Fruit fly (Drosophila melanogaster) whole organism, embryonic: ENCODE results near the gene CG4653.

Experiments used
- Abd-B ChIP-seq: fragments of 200-800 bp; sonication (Bioruptor generic); optimal IDR thresholded peaks from 2 replicates; lab custom pipeline; 2018; ENCODE audit warnings: missing biosample characterization, mild to moderate bottlenecking, missing genetic modification characterization, moderate library complexity
- Atf-2 ChIP-seq: fragments of 200-800 bp; sonication (Bioruptor generic); optimal IDR thresholded peaks from 2 replicates; lab custom pipeline; 2016; ENCODE audit warnings: missing biosample characterization, missing genetic modification characterization
- BEAF-32 ChIP-seq: fragments of 200-800 bp; sonication (Bioruptor generic); optimal IDR thresholded peaks from 3 replicates; lab custom pipeline; 2017; ENCODE audit warnings: missing biosample characterization, missing genetic modification characterization, mild to moderate bottlenecking, moderate library complexity, missing genetic modification reagents
- CG10462 ChIP-seq: fragments of 200-800 bp; sonication (Bioruptor generic); optimal IDR thresholded peaks from 2 replicates; lab custom pipeline; 2016; ENCODE audit warnings: missing biosample characterization, missing genetic modification characterization
- CG10565 ChIP-seq: fragments of 200-800 bp; sonication (Bioruptor generic); optimal IDR thresholded peaks from 3 replicates; lab custom pipeline; 2016; ENCODE audit warnings: missing biosample characterization, mild to moderate bottlenecking, missing genetic modification characterization
- CG11093 ChIP-seq: fragments of 200-800 bp; sonication (Bioruptor generic); IDR thresholded peaks from 3 replicates; pipeline ENCODE4 v1.3.6; 2022; ENCODE audit warnings: missing biosample characterization, missing genetic modification characterization
- CG11695 ChIP-seq: fragments of 200-800 bp; sonication (Bioruptor generic); IDR thresholded peaks from 3 replicates; pipeline ENCODE4 v1.3.6; 2022; ENCODE audit warnings: missing biosample characterization, missing genetic modification characterization
- CG12659 ChIP-seq: fragments of 200-800 bp; sonication (Bioruptor generic); optimal IDR thresholded peaks from 3 replicates; lab custom pipeline; 2017; ENCODE audit warnings: mild to moderate bottlenecking, missing biosample characterization, missing genetic modification reagents, missing genetic modification characterization
- CG14667 ChIP-seq: fragments of 200-800 bp; sonication (Bioruptor generic); IDR thresholded peaks from 2 replicates; pipeline ENCODE4 v1.3.6; 2022; ENCODE audit warnings: missing biosample characterization, missing genetic modification characterization
- CG17359 ChIP-seq: fragments of 200-800 bp; sonication (Bioruptor generic); optimal IDR thresholded peaks from 3 replicates; lab custom pipeline; 2018; ENCODE audit warnings: missing biosample characterization, mild to moderate bottlenecking, missing genetic modification characterization, moderate library complexity
- CG2129 ChIP-seq: fragments of 200-800 bp; sonication (Bioruptor generic); IDR thresholded peaks from 2 replicates; pipeline ENCODE4 v1.3.6; 2022; ENCODE audit warnings: missing biosample characterization, missing genetic modification characterization; ENCODE audit not compliant: partially characterized antibody
- CG2202 ChIP-seq: fragments of 200-800 bp; sonication (Bioruptor generic); optimal IDR thresholded peaks from 2 replicates; lab custom pipeline; 2018; ENCODE audit warnings: missing biosample characterization, mild to moderate bottlenecking, missing genetic modification characterization
- CG31365 ChIP-seq: fragments of 200-800 bp; sonication (Bioruptor generic); optimal IDR thresholded peaks from 2 replicates; lab custom pipeline; 2018; ENCODE audit warnings: missing biosample characterization, mild to moderate bottlenecking, missing genetic modification characterization
- CG3407 ChIP-seq: fragments of 200-800 bp; sonication (Bioruptor generic); optimal IDR thresholded peaks from 2 replicates; lab custom pipeline; 2018; ENCODE audit warnings: missing biosample characterization, mild to moderate bottlenecking, missing genetic modification characterization
- CG34376 ChIP-seq: fragments of 200-800 bp; sonication (Bioruptor generic); optimal IDR thresholded peaks from 2 replicates; lab custom pipeline; 2018; ENCODE audit warnings: missing biosample characterization, mild to moderate bottlenecking, missing genetic modification characterization
- CG3838 ChIP-seq: fragments of 200-800 bp; sonication (Bioruptor generic); optimal IDR thresholded peaks from 3 replicates; lab custom pipeline; 2016; ENCODE audit warnings: missing biosample characterization, missing genetic modification characterization
- CG4404 ChIP-seq: fragments of 200-800 bp; sonication (Bioruptor generic); IDR thresholded peaks from 2 replicates; pipeline ENCODE4 v1.3.6; 2022; ENCODE audit warnings: missing biosample characterization, missing genetic modification characterization
- CG6854 ChIP-seq: fragments of 200-800 bp; sonication (Bioruptor generic); optimal IDR thresholded peaks from 3 replicates; lab custom pipeline; 2017; ENCODE audit warnings: missing biosample characterization, mild to moderate bottlenecking, missing genetic modification characterization
- CG7271 ChIP-seq: fragments of 200-800 bp; sonication (Bioruptor generic); optimal IDR thresholded peaks from 2 replicates; lab custom pipeline; 2018; ENCODE audit warnings: missing biosample characterization, mild to moderate bottlenecking, missing genetic modification characterization, moderate library complexity
- CG7745 ChIP-seq: fragments of 200-800 bp; sonication (Bioruptor generic); optimal IDR thresholded peaks from 2 replicates; lab custom pipeline; 2018; ENCODE audit warnings: missing biosample characterization, mild to moderate bottlenecking, missing genetic modification characterization, moderate library complexity
- CkIIα-i1 ChIP-seq: fragments of 200-800 bp; sonication (Bioruptor generic); IDR thresholded peaks from 2 replicates; pipeline ENCODE4 v1.3.6; 2022; ENCODE audit warnings: missing biosample characterization, missing genetic modification characterization
- Elba2 ChIP-seq: fragments of 200-800 bp; sonication (Bioruptor generic); optimal IDR thresholded peaks from 3 replicates; lab custom pipeline; 2016; ENCODE audit warnings: missing biosample characterization, missing genetic modification characterization
- H15 ChIP-seq: fragments of 200-800 bp; sonication (Bioruptor generic); IDR thresholded peaks from 3 replicates; pipeline ENCODE4 v1.3.6; 2022; ENCODE audit warnings: missing biosample characterization, missing genetic modification characterization
- Hey ChIP-seq: fragments of 200-800 bp; sonication (Bioruptor generic); optimal IDR thresholded peaks from 3 replicates; lab custom pipeline; 2018; ENCODE audit warnings: missing biosample characterization, mild to moderate bottlenecking, missing genetic modification characterization
- MBD-R2 ChIP-seq: fragments of 200-800 bp; sonication (Bioruptor generic); IDR thresholded peaks from 2 replicates; pipeline ENCODE4 v1.3.6; 2022; ENCODE audit warnings: missing biosample characterization, missing genetic modification characterization
- MESR4 ChIP-seq: fragments of 200-800 bp; sonication (Bioruptor generic); optimal IDR thresholded peaks from 2 replicates; lab custom pipeline; 2018; ENCODE audit warnings: missing biosample characterization, mild to moderate bottlenecking, missing genetic modification characterization, moderate library complexity
- Mes4 ChIP-seq: fragments of 200-800 bp; sonication (Bioruptor generic); optimal IDR thresholded peaks from 2 replicates; lab custom pipeline; 2016; ENCODE audit warnings: missing biosample characterization, missing genetic modification characterization
- NK7.1 ChIP-seq: fragments of 200-800 bp; sonication (Bioruptor generic); optimal IDR thresholded peaks from 3 replicates; lab custom pipeline; 2016; ENCODE audit warnings: missing biosample characterization, missing genetic modification characterization
- Neu2 ChIP-seq: fragments of 200-800 bp; sonication (Bioruptor generic); optimal IDR thresholded peaks from 3 replicates; lab custom pipeline; 2016; ENCODE audit warnings: missing biosample characterization, missing genetic modification characterization, borderline replicate concordance
- Nf-YC ChIP-seq: fragments of 200-800 bp; optimal IDR thresholded peaks from 3 replicates; lab custom pipeline; 2019; ENCODE audit warnings: missing biosample characterization, mild to moderate bottlenecking, missing genetic modification characterization, moderate library complexity
- Pdp1 ChIP-seq, 2 experiments: fragments of 200-800 bp; sonication (Bioruptor generic); optimal IDR thresholded peaks; 3 replicates each; lab custom pipeline; 2016; ENCODE audit warnings: missing biosample characterization in 2 of 2, missing genetic modification characterization in 2 of 2, mild to moderate bottlenecking in 1 of 2, moderate library complexity in 1 of 2
- Ptx1 ChIP-seq: fragments of 200-800 bp; sonication (Bioruptor generic); IDR thresholded peaks from 2 replicates; pipeline ENCODE4 v1.3.6; 2022; ENCODE audit warnings: missing biosample characterization, missing genetic modification characterization
- TFAM ChIP-seq: fragments of 200-800 bp; sonication (Bioruptor generic); optimal IDR thresholded peaks from 2 replicates; lab custom pipeline; 2017; ENCODE audit warnings: missing biosample characterization, missing genetic modification characterization, inconsistent platforms
- Taf1 ChIP-seq: fragments of 200-800 bp; sonication (Bioruptor generic); IDR thresholded peaks from 2 replicates; pipeline ENCODE4 v1.3.6; 2022; ENCODE audit warnings: missing biosample characterization, missing genetic modification characterization
- Tbp ChIP-seq: fragments of >200 bp; optimal IDR thresholded peaks from 2 replicates; lab custom pipeline; 2018; ENCODE audit warnings: missing biosample characterization, missing genetic modification characterization
- ara ChIP-seq: fragments of 200-800 bp; sonication (Bioruptor generic); IDR thresholded peaks from 2 replicates; pipeline ENCODE4 v1.3.6; 2022; ENCODE audit warnings: missing biosample characterization, missing genetic modification characterization
- bigmax ChIP-seq: fragments of 200-800 bp; sonication (Bioruptor generic); optimal IDR thresholded peaks from 2 replicates; lab custom pipeline; 2018; ENCODE audit warnings: missing biosample characterization, mild to moderate bottlenecking, missing genetic modification characterization
- bsh ChIP-seq, 2 experiments: fragments of 200-800 bp; sonication (Bioruptor generic); optimal IDR thresholded peaks; 2 replicates each; lab custom pipeline; 2017 to 2018; ENCODE audit warnings: mild to moderate bottlenecking in 2 of 2, missing biosample characterization in 2 of 2, missing genetic modification characterization in 2 of 2, moderate library complexity in 1 of 2
- gcm ChIP-seq: fragments of 200-800 bp; sonication (Bioruptor generic); optimal IDR thresholded peaks from 2 replicates; lab custom pipeline; 2019; ENCODE audit warnings: missing biosample characterization, mild to moderate bottlenecking, missing genetic modification characterization, moderate library complexity
- grn ChIP-seq: fragments of 200-800 bp; sonication (Bioruptor generic); optimal IDR thresholded peaks from 3 replicates; lab custom pipeline; 2017; ENCODE audit warnings: missing biosample characterization, missing genetic modification characterization
- klu ChIP-seq: fragments of 200-800 bp; sonication (Bioruptor generic); IDR thresholded peaks from 2 replicates; pipeline ENCODE4 v1.3.6; 2022; ENCODE audit warnings: missing biosample characterization, missing genetic modification characterization
- lmd ChIP-seq: fragments of 200-800 bp; sonication (Bioruptor generic); IDR thresholded peaks from 2 replicates; pipeline ENCODE4 v1.3.6; 2022; ENCODE audit warnings: missing biosample characterization, missing genetic modification characterization
- org-1 ChIP-seq: fragments of 200-800 bp; sonication (Bioruptor generic); optimal IDR thresholded peaks from 2 replicates; lab custom pipeline; 2017; ENCODE audit warnings: missing biosample characterization, missing genetic modification characterization
- repo ChIP-seq: fragments of 200-800 bp; sonication (Bioruptor generic); optimal IDR thresholded peaks from 2 replicates; lab custom pipeline; 2016; ENCODE audit warnings: missing biosample characterization, missing genetic modification characterization
- ro ChIP-seq: fragments of 200-800 bp; sonication (Bioruptor generic); IDR thresholded peaks from 2 replicates; pipeline ENCODE4 v1.3.6; 2022; ENCODE audit warnings: missing biosample characterization, missing genetic modification characterization
- sim ChIP-seq: fragments of 200-800 bp; sonication (Bioruptor generic); IDR thresholded peaks from 2 replicates; pipeline ENCODE4 v1.3.6; 2022; ENCODE audit warnings: missing biosample characterization, missing genetic modification characterization
- sqz ChIP-seq: fragments of 200-800 bp; sonication (Bioruptor generic); optimal IDR thresholded peaks from 3 replicates; lab custom pipeline; 2018; ENCODE audit warnings: missing biosample characterization, mild to moderate bottlenecking, missing genetic modification characterization
- trem ChIP-seq: fragments of 200-800 bp; optimal IDR thresholded peaks from 3 replicates; lab custom pipeline; 2019; ENCODE audit warnings: missing biosample characterization, mild to moderate bottlenecking, missing genetic modification characterization, moderate library complexity
- yki ChIP-seq: fragments of >200 bp; optimal IDR thresholded peaks from 3 replicates; lab custom pipeline; 2018
- zen ChIP-seq: fragments of 200-800 bp; sonication (Bioruptor generic); optimal IDR thresholded peaks from 3 replicates; lab custom pipeline; 2018; ENCODE audit warnings: missing biosample characterization, mild to moderate bottlenecking, missing genetic modification characterization, moderate library complexity

Gene CG4653

dm6 chrX:16751579-16752156 lies 47.8 kb downstream of the CG4653 start, which contains the start of gene goe (continued):
- peak; percentile 19; the same call in 1 of the 2 replicates for TF ChIP-seq ro (GFP tag; lab: Robert Waterston, UW)
- peak; percentile 74 to 83 for TF ChIP-seq Pdp1 (GFP tag; optimal IDR thresholded peaks at IDR 0.05; lab: Kevin White, UChicago)
- TF ChIP-seq H15 (GFP tag; lab: Robert Waterston, UW) = peak; percentile 68; the same call in 2 of the 3 replicates
- TF ChIP-seq CG6854 (GFP tag; lab: Kevin White, UChicago) = peak; percentile 50
- TF ChIP-seq CG2202 (tag; lab: Kevin White, UChicago) = peak; percentile 61
- TF ChIP-seq trem (tag; lab: Kevin White, UChicago) = peak; percentile 96
- peak; percentile 81 for TF ChIP-seq Abd-B (GFP tag; lab: Kevin White, UChicago)
- peak; percentile 60 for TF ChIP-seq klu (GFP tag; lab: Robert Waterston, UW)
- TF ChIP-seq repo = peak; percentile 69
- TF ChIP-seq CG31365 (tag; lab: Kevin White, UChicago) = peak; percentile 43
- TF ChIP-seq CG12659 = peak; percentile 90
- 0 out of 2 replicates have a peak, but pooled peaks have one; percentile 45 for TF ChIP-seq sim
- TF ChIP-seq CG10462 (GFP tag; lab: Kevin White, UChicago) = peak; percentile 68
- TF ChIP-seq BEAF-32 = peak; percentile 97
- peak; percentile 49; the same call in 2 of the 3 replicates for TF ChIP-seq CG11093 (GFP tag; lab: Robert Waterston, UW)
- TF ChIP-seq CG3838 (GFP tag; lab: Kevin White, UChicago) = peak; percentile 70
- TF ChIP-seq CkIIα-i1 (GFP tag; lab: Robert Waterston, UW) = no peak
- peak; percentile 75 for TF ChIP-seq CG34376
- TF ChIP-seq CG10565 (GFP tag; lab: Kevin White, UChicago) = no peak
- TF ChIP-seq Tbp (GFP tag; lab: Kevin White, UChicago) = no peak
- peak; percentile 30 for TF ChIP-seq Neu2 (GFP tag; lab: Kevin White, UChicago)
- TF ChIP-seq zen (tag; lab: Kevin White, UChicago) = peak; percentile 56
- peak; percentile 67 for TF ChIP-seq ara
- peak; percentile 67 for TF ChIP-seq MBD-R2 (GFP tag; lab: Robert Waterston, UW)
- peak; percentile 74 for TF ChIP-seq CG2129 (GFP tag; lab: Robert Waterston, UW)
- TF ChIP-seq bigmax (GFP tag; lab: Kevin White, UChicago) = peak; percentile 0
- peak; percentile 46 for TF ChIP-seq gcm
- TF ChIP-seq sqz (GFP tag; lab: Kevin White, UChicago) = no peak
- peak; percentile 76 for TF ChIP-seq CG3407 (GFP tag; lab: Kevin White, UChicago)
- peak in 1 of 2 experiments; percentile 63 for TF ChIP-seq bsh (GFP tag; optimal IDR thresholded peaks at IDR 0.05; lab: Kevin White, UChicago)
- TF ChIP-seq Hey = peak; percentile 64
- TF ChIP-seq CG7271 (tag; lab: Kevin White, UChicago) = peak; percentile 76
- peak; percentile 29; the same call in 1 of the 3 replicates for TF ChIP-seq CG11695 (GFP tag; lab: Robert Waterston, UW)
- TF ChIP-seq CG4404 (GFP tag; lab: Robert Waterston, UW) = peak; percentile 20; the same call in 1 of the 2 replicates
- TF ChIP-seq org-1 (GFP tag; lab: Kevin White, UChicago) = peak; percentile 77
- TF ChIP-seq Nf-YC (tag; lab: Kevin White, UChicago) = peak; percentile 25
- TF ChIP-seq yki (lab: Kevin White, UChicago) = no peak
- peak; percentile 13 for TF ChIP-seq Elba2 (GFP tag; lab: Kevin White, UChicago)
- TF ChIP-seq Atf-2 (GFP tag; lab: Kevin White, UChicago) = peak; percentile 76
- TF ChIP-seq lmd (GFP tag; lab: Robert Waterston, UW) = peak; percentile 73
- TF ChIP-seq grn (GFP tag; lab: Kevin White, UChicago) = peak; percentile 64
- TF ChIP-seq Mes4 (GFP tag; lab: Kevin White, UChicago) = peak; percentile 85
- TF ChIP-seq Ptx1 (GFP tag; lab: Robert Waterston, UW) = peak; percentile 72
- no peak for TF ChIP-seq TFAM (GFP tag; lab: Kevin White, UChicago)
- peak; percentile 70 for TF ChIP-seq NK7.1 (GFP tag; lab: Kevin White, UChicago)
- peak; percentile 21 for TF ChIP-seq MESR4 (GFP tag; lab: Kevin White, UChicago)
- TF ChIP-seq CG17359 (tag; lab: Kevin White, UChicago) = peak; percentile 53
- peak; percentile 38; the same call in 1 of the 2 replicates for TF ChIP-seq Taf1 (GFP tag; lab: Robert Waterston, UW)
- TF ChIP-seq CG14667 (GFP tag; lab: Robert Waterston, UW) = peak; percentile 66
- no peak for TF ChIP-seq CG7745 (tag; lab: Kevin White, UChicago)
